Worm (Caenorhabditis elegans): ENCODE measurements around the gene T25B2.3.

The T25B2.3 gene

ce11 chrX:6175829-6176228 is at the start of gene T25B2.3:
T25B2.3 (plus strand) TSS chrX:6176129.
- TF ChIP-seq him-1 (tag; optimal IDR thresholded peaks at IDR 0.05) (no peak), W03F9.2 (tag; optimal IDR thresholded peaks at IDR 0.05) (no peak), dao-5 (tag; optimal IDR thresholded peaks at IDR 0.05) (no peak)

DNA sequence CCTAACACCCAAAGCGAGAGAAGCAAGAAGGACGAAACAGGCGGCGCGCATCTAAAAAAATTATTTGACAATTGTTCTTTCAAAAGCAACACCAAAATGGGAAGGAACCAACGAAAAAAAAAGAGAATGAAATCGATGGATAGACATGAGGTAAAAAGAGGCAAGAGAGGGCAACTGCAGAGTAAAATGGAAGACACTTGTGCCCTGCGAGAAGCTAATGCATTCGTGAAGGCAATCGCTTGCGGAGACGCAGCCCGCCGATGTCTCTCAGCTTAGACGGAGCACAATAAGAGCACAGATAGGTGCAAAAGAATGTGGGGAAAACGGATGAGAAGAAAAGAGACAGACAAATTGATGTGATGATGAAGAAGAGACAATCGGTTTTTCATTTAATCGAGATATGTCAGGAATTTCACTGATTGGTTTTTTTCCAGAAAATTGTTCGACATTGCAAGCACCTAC is 47.7 kb upstream of the T25B2.3 start, which contains the start of gene C15H9.9:
Gene C15H9.9, minus strand, starts transcription at position 51 of the 462 bp plus-strand sequence.
- no peak for TF ChIP-seq dao-5 (tag; optimal IDR thresholded peaks at IDR 0.05)
- TF ChIP-seq W03F9.2 (tag; optimal IDR thresholded peaks at IDR 0.05), result no peak
- peak; percentile 54 for TF ChIP-seq him-1 (tag; optimal IDR thresholded peaks at IDR 0.05)

DNA sequence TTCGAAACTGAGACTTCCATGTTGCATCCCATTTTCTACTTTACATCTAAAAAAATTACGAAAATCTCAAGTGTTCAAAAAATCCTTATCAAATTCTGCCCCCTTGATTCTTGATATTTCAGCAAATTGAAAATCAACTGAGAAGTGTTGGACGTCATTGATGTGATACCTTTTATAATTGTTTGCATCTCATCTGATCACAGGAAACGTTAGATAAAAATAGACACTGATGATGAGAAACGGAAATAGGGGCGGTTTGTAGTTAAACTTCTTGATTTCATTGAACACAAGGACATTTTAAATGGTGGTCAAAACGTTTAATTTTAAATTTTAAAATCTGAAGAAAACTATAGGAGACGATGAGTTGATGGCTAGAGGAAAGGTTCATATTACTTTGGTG is 47.2 kb upstream of the T25B2.3 start:
- TF ChIP-seq W03F9.2 (tag; optimal IDR thresholded peaks at IDR 0.05), result no peak
- TF ChIP-seq him-1 (tag; optimal IDR thresholded peaks at IDR 0.05), result no peak

DNA sequence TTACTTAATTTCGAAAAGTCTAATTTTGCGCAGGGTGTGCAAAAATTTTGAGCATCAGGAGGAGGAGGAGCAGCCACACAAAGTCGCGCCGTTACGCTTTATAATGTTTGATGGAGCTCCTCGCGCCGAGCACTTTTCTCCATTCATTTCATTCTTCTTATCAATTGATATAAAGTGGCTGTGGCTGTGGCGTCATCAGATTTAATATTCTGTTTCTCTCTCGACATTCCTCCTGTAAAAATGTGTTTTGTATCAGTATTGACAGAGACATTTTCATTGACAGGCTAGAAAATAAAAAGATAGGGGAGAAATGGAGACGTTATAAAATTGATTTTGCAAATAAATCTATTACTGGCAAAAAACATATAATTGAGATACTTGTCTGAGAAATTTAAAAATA is 46.7 kb upstream of the T25B2.3 start:
- TF ChIP-seq W03F9.2 (tag; optimal IDR thresholded peaks at IDR 0.05) (no peak), him-1 (tag; optimal IDR thresholded peaks at IDR 0.05) (no peak), dao-5 (tag; optimal IDR thresholded peaks at IDR 0.05) (no peak)

ce11 chrX:6134423-6134822 is 41.5 kb upstream of the T25B2.3 start:
- TF ChIP-seq dao-5 (tag; optimal IDR thresholded peaks at IDR 0.05) (no peak), him-1 (tag; optimal IDR thresholded peaks at IDR 0.05) (no peak), W03F9.2 (tag; optimal IDR thresholded peaks at IDR 0.05) (no peak)

DNA sequence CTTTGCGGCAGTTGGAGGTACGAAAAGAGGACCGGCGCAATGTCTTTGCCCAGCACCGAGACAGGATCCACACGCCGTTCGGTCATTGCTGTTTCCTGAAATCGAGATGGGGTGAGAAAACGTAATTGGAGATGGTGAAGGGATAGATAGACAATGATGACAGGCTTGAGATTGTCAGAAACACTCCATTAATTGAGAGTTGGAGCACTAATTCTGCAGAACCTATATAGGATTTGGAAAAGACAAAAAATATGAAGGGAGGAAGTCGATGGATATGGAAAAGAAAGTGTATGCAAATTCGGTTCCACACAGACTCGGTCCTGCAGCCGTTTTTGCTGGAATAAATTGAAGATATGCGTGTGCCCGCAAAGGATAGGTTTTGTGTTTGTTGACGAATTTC is 37.7 kb upstream of the T25B2.3 start, which contains the start of gene Y72A10A.1:
Gene Y72A10A.1, minus strand, starts transcription at position 101 of the 400 bp plus-strand sequence.
- no peak for TF ChIP-seq W03F9.2 (tag; optimal IDR thresholded peaks at IDR 0.05)
- TF ChIP-seq dao-5 (tag; optimal IDR thresholded peaks at IDR 0.05), result no peak
- no peak for TF ChIP-seq him-1 (tag; optimal IDR thresholded peaks at IDR 0.05)

- TF ChIP-seq W03F9.2 (tag; optimal IDR thresholded peaks at IDR 0.05), result no peak
- TF ChIP-seq him-1 (tag; optimal IDR thresholded peaks at IDR 0.05), result no peak
- no peak for TF ChIP-seq dao-5 (tag; optimal IDR thresholded peaks at IDR 0.05)
Measured at ce11 chrX:6145921-6146320, 30.0 kb upstream of the T25B2.3 start.

- TF ChIP-seq dao-5 (tag; optimal IDR thresholded peaks at IDR 0.05), result no peak
- no peak for TF ChIP-seq him-1 (tag; optimal IDR thresholded peaks at IDR 0.05)
- TF ChIP-seq W03F9.2 (tag; optimal IDR thresholded peaks at IDR 0.05), result no peak
Measured at ce11 chrX:6150449-6150848, 25.5 kb upstream of the T25B2.3 start, which contains the start of gene tag-275. tag-275 (minus strand) TSS chrX:6150549.

ce11 chrX:6150949-6151519 is 24.9 kb upstream of the T25B2.3 start:
- TF ChIP-seq him-1 (tag; optimal IDR thresholded peaks at IDR 0.05) (no peak), W03F9.2 (tag; optimal IDR thresholded peaks at IDR 0.05) (no peak), dao-5 (tag; optimal IDR thresholded peaks at IDR 0.05) (no peak)

DNA sequence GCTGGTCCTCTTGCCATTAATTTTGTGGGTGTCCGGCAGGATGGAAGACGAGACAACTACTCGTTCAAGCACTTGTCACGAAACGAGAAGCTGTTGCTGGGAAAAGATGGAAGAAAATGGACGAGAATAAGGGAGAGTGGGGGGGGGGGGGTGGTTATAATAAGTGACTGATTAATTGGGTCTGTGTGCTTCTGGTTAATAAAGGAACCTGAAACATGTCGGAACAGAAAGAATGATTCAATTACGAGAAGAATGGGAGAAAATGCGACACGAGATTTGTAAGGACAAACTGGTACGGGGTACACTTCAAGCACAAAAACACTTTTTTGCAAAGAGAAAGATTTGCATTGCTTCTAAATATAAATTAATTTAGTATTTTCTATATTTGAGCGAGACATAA is 20.5 kb upstream of the T25B2.3 start:
- no peak for TF ChIP-seq dao-5 (tag; optimal IDR thresholded peaks at IDR 0.05)
- no peak for TF ChIP-seq him-1 (tag; optimal IDR thresholded peaks at IDR 0.05)
- no peak for TF ChIP-seq W03F9.2 (tag; optimal IDR thresholded peaks at IDR 0.05)

- no peak for TF ChIP-seq dao-5 (tag; optimal IDR thresholded peaks at IDR 0.05)
- TF ChIP-seq him-1 (tag; optimal IDR thresholded peaks at IDR 0.05), result no peak
- no peak for TF ChIP-seq W03F9.2 (tag; optimal IDR thresholded peaks at IDR 0.05)
Measured at ce11 chrX:6157411-6157916, 18.5 kb upstream of the T25B2.3 start.

DNA sequence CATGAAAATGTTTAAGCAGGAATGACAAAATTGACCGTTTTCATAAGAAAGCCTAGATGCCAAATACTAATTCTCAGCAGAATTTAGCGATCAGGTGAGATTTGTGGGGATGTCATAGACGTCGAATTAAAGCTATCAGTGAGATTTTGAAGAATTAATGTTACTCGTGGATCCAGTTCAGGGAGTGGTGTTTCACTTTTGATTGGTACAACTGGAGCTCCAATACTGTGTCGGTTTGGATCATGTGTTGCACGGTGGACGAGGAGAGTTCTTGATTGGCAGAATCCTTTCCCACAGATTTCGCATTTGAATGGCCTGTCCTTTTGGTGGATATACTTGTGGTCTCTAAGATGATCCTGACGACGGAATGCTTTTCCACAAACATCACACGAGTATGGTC is 16.4 kb upstream of the T25B2.3 start:
- no peak for TF ChIP-seq W03F9.2 (tag; optimal IDR thresholded peaks at IDR 0.05)
- no peak for TF ChIP-seq him-1 (tag; optimal IDR thresholded peaks at IDR 0.05)
- TF ChIP-seq dao-5 (tag; optimal IDR thresholded peaks at IDR 0.05), result no peak

DNA sequence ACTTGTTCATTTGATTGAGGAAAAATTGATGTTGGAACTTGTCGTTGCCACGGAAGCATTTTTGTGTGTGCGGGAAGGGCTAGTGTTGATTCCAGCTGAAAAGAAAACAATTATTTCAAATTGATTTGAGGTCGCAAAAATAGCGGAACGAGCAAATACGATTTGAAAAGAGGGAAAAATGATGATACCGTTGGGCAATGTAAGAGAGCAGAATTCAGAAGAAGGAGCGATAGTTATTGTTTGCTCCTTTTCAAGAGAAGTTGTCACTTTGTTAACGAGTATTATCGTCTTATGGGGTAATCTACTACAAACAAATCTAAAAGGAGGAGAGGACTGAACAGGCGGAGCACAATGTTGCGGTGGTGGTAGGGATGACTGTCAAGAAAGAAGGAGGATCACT is 15.5 kb upstream of the T25B2.3 start, which contains the start of gene odd-2:
Gene odd-2, minus strand, starts transcription at position 101 of the 400 bp plus-strand sequence.
- TF ChIP-seq W03F9.2 (tag; optimal IDR thresholded peaks at IDR 0.05) (no peak), him-1 (tag; optimal IDR thresholded peaks at IDR 0.05) (no peak), dao-5 (tag; optimal IDR thresholded peaks at IDR 0.05) (no peak)

- TF ChIP-seq W03F9.2 (tag; optimal IDR thresholded peaks at IDR 0.05) (no peak), dao-5 (tag; optimal IDR thresholded peaks at IDR 0.05) (no peak), him-1 (tag; optimal IDR thresholded peaks at IDR 0.05) (no peak)
Measured at ce11 chrX:6162037-6162436, 13.9 kb upstream of the T25B2.3 start.

DNA sequence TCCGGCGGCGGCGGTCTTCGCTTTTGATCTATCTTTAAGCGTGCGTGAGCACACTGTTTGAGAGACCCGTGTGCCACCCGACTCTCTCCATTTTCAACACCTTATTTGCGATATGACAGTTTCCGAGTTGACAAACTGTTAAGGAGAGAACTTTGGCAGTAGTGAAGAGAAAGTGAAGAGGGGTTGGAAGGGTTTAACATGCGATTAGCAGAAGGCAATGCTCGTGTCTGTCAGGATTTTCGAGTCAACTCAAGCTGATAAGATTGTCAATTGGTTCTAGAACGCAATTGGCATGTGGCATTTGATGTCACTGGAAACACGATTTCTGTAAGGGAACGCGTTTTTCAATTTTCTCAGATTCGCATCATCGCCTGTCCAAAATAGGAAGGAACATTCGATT is 8.6 kb upstream of the T25B2.3 start:
- no peak for TF ChIP-seq W03F9.2 (tag; optimal IDR thresholded peaks at IDR 0.05)
- no peak for TF ChIP-seq dao-5 (tag; optimal IDR thresholded peaks at IDR 0.05)
- no peak for TF ChIP-seq him-1 (tag; optimal IDR thresholded peaks at IDR 0.05)
